Worm (Caenorhabditis elegans) whole organism, midembryonic: ENCODE results near the gene ZK1058.3.

ENCODE experiments used
- T22C8.4 ChIP-seq: fragments of 200-800 bp; sonication (Bioruptor generic); IDR thresholded peaks from 2 replicates; pipeline ENCODE4 v1.3.6; 2022; ENCODE audit warnings: missing genetic modification characterization, missing compliant biosample characterization
- flt-1 ChIP-seq: fragments of 200-800 bp; sonication (Bioruptor generic); IDR thresholded peaks from 2 replicates; pipeline ENCODE4 v1.3.6; 2022; ENCODE audit warnings: missing genetic modification characterization, missing compliant biosample characterization
- klf-2 ChIP-seq: fragments of 200-800 bp; sonication (Bioruptor generic); conservative IDR thresholded peaks from 2 replicates; pipeline ENCODE4 v1.3.6; 2022; ENCODE audit warnings: missing genetic modification reagents, missing genetic modification characterization, missing compliant biosample characterization
- med-1 ChIP-seq: sonication (generic microtip); optimal IDR thresholded peaks from 2 replicates; lab custom pipeline; 2017; ENCODE audit warnings: missing genetic modification characterization, mild to moderate bottlenecking, missing compliant biosample characterization, antibody characterized with exemption, missing genetic modification reagents; ENCODE audit not compliant: insufficient read depth
- ref-1 ChIP-seq: fragments of 200-800 bp; sonication (Bioruptor generic); conservative IDR thresholded peaks from 2 replicates; pipeline ENCODE4 v1.3.6; 2022; ENCODE audit warnings: missing genetic modification reagents, missing genetic modification characterization, missing compliant biosample characterization
- tab-1 ChIP-seq: fragments of 200-800 bp; sonication (Bioruptor generic); IDR thresholded peaks from 2 replicates; pipeline ENCODE4 v1.3.6; 2022; ENCODE audit warnings: missing genetic modification characterization, missing compliant biosample characterization
- ztf-23 ChIP-seq: fragments of 200-800 bp; sonication (Bioruptor generic); IDR thresholded peaks from 2 replicates; pipeline ENCODE4 v1.3.6; 2022; ENCODE audit warnings: missing genetic modification reagents, missing genetic modification characterization, missing compliant biosample characterization
- ztf-29 ChIP-seq: fragments of 200-800 bp; sonication (Bioruptor generic); IDR thresholded peaks from 2 replicates; pipeline ENCODE4 v1.3.6; 2022; ENCODE audit warnings: missing genetic modification reagents, missing genetic modification characterization, missing compliant biosample characterization

DNA sequence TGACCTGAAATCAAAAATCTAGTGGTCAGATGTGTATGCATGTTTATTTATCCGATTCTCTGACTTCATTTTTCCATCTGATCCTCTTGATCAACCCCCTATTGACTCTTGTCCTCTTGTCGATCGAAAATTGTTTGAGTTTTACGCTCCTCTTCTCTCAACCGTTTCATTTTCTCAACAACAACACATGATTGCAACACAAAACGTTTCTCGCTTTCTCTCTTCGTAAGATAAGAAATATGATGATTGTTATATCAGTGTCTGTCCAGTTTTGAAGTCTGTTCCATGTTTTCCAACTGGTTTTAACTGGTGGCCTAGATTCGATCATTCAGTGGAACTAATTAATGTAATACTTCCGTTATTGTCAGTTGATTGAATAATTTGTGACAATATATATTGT lies 33.4 kb downstream of the ZK1058.3 start:
- TF ChIP-seq flt-1 (GFP tag; lab: Robert Waterston, UW): no peak
- no peak for TF ChIP-seq ztf-29 (GFP tag; lab: Robert Waterston, UW)
- TF ChIP-seq med-1: no peak
- no peak for TF ChIP-seq klf-2 (GFP tag; lab: Robert Waterston, UW)
- no peak for TF ChIP-seq ref-1
- no peak for TF ChIP-seq ztf-23 (GFP tag; lab: Robert Waterston, UW)
- no peak for TF ChIP-seq tab-1 (GFP tag; lab: Robert Waterston, UW)
- TF ChIP-seq T22C8.4 (GFP tag; lab: Robert Waterston, UW): no peak
